Worm (Caenorhabditis elegans): Measurements from ENCODE around the gene C40A11.6.

The C40A11.6 gene

ce11 chrII:2145566-2145965 lies at the start of gene C40A11.6:
TSS of gene C40A11.6 (minus strand) at chrII:2145666.
- TF ChIP-seq dmd-4 (tag; optimal IDR thresholded peaks at IDR 0.05; ENCODE audit: borderline replicate concordance) (no peak), tbx-7 (tag; optimal IDR thresholded peaks at IDR 0.05) (no peak), C08G9.2 (tag; optimal IDR thresholded peaks at IDR 0.05) (no peak), unc-3 (GFP tag; conservative IDR thresholded peaks at IDR 0.05) (no peak), unc-3 (tag; optimal IDR thresholded peaks at IDR 0.05) (no peak), fkh-6 (tag; optimal IDR thresholded peaks at IDR 0.05) (no peak), che-1 (tag; optimal IDR thresholded peaks at IDR 0.05) (no peak), hlh-8 (tag; optimal IDR thresholded peaks at IDR 0.05) (no peak), pqm-1 (tag; optimal IDR thresholded peaks at IDR 0.05) (no peak), ets-4 (tag; optimal IDR thresholded peaks at IDR 0.05) (no peak), rnt-1 (tag; optimal IDR thresholded peaks at IDR 0.05) (no peak), hlh-15 (tag; optimal IDR thresholded peaks at IDR 0.05) (no peak), unc-86 (tag; optimal IDR thresholded peaks at IDR 0.05) (no peak), ceh-2 (tag; optimal IDR thresholded peaks at IDR 0.05) (no peak), tbx-2 (tag; optimal IDR thresholded peaks at IDR 0.05) (no peak), pax-1 (tag; optimal IDR thresholded peaks at IDR 0.05) (no peak)

- TF ChIP-seq hlh-8 (tag; optimal IDR thresholded peaks at IDR 0.05) (no peak), ceh-48 (tag; optimal IDR thresholded peaks at IDR 0.05) (peak; percentile 44)
Observed at ce11 chrII:2192267-2192666, 46.8 kb upstream of the C40A11.6 start.

ce11 chrII:2191383-2191782 lies 45.9 kb upstream of the C40A11.6 start:
- TF ChIP-seq ceh-19 (GFP tag; optimal IDR thresholded peaks at IDR 0.05) (no peak), lim-6 (tag; optimal IDR thresholded peaks at IDR 0.05) (no peak), pha-4 (tag; optimal IDR thresholded peaks at IDR 0.05) (no peak)

ce11 chrII:2190522-2190921 lies 45.1 kb upstream of the C40A11.6 start:
- TF ChIP-seq nfya-1 (tag; optimal IDR thresholded peaks at IDR 0.05), result no peak
- no peak for TF ChIP-seq C38D4.7 (GFP tag; optimal IDR thresholded peaks at IDR 0.05)
- no peak for TF ChIP-seq ceh-24 (tag; optimal IDR thresholded peaks at IDR 0.05)
- TF ChIP-seq gmeb-2 (tag; optimal IDR thresholded peaks at IDR 0.05), result no peak
- TF ChIP-seq pros-1 (tag; optimal IDR thresholded peaks at IDR 0.05), result no peak
- TF ChIP-seq syd-9 (tag; optimal IDR thresholded peaks at IDR 0.05), result no peak
- TF ChIP-seq hlh-6 (tag; optimal IDR thresholded peaks at IDR 0.05), result no peak

ce11 chrII:2189357-2189756 lies 43.9 kb upstream of the C40A11.6 start, which contains the start of gene mtq-2:
TSS of gene mtq-2 (minus strand) at chrII:2189457.
- TF ChIP-seq fkh-6 (tag; optimal IDR thresholded peaks at IDR 0.05) (no peak), ceh-6 (GFP tag; optimal IDR thresholded peaks at IDR 0.05) (no peak), ceh-24 (tag; optimal IDR thresholded peaks at IDR 0.05) (no peak), pat-9 (tag; optimal IDR thresholded peaks at IDR 0.05) (no peak), sox-2 (GFP tag; IDR thresholded peaks at IDR 0.05) (no peak), che-1 (tag; optimal IDR thresholded peaks at IDR 0.05) (no peak), pha-4 (tag; optimal IDR thresholded peaks at IDR 0.05) (no peak), ets-4 (tag; optimal IDR thresholded peaks at IDR 0.05) (no peak), elt-4 (tag; optimal IDR thresholded peaks at IDR 0.05) (no peak), ceh-31 (tag; optimal IDR thresholded peaks at IDR 0.05) (no peak), sdc-2 (tag; optimal IDR thresholded peaks at IDR 0.05) (no peak), gmeb-2 (tag; optimal IDR thresholded peaks at IDR 0.05) (no peak), fkh-10 (GFP tag; optimal IDR thresholded peaks at IDR 0.05) (no peak), pqm-1 (tag; optimal IDR thresholded peaks at IDR 0.05) (no peak), ceh-14 (tag; optimal IDR thresholded peaks at IDR 0.05) (no peak), T23F11.4 (GFP tag; optimal IDR thresholded peaks at IDR 0.05) (no peak), tbx-7 (tag; optimal IDR thresholded peaks at IDR 0.05) (no peak)
